Worm (Caenorhabditis elegans) whole organism, L4/young adult: ENCODE results near the gene fbxb-75.

Experiments
- dao-5 ChIP-seq: sonication (generic microtip); optimal IDR thresholded peaks from 2 replicates; lab custom pipeline; 2016; ENCODE audit warnings: missing genotype, missing genetic modification characterization, moderate library complexity, missing compliant biosample characterization
- him-1 ChIP-seq: sonication (generic microtip); optimal IDR thresholded peaks from 2 replicates; lab custom pipeline; 2016; ENCODE audit warnings: missing genotype, missing genetic modification reagents, missing genetic modification characterization, missing compliant biosample characterization

DNA sequence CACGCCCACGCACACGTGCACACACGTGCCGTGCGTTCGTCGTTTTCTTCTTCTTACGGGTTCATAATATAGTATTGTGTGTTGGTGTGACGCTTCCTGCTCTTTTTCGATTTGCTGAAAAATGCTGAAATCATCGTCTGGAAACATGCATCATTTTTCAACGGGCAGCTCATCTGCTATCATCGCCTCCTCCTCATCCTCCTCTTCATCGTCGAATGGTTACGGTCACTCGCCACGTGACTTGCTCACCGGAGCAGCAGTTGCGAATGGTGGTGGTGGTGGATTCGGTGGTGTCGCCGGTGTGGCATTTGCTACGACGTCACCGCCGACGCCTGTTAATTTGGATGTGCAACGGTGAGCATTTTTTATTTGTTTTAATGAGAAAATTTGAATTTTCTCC lies 32.3 kb downstream of the fbxb-75 start:
- TF ChIP-seq him-1 (tag; lab: Kevin White, UChicago) (no peak), dao-5 (tag; lab: Kevin White, UChicago) (no peak)
